Worm (Caenorhabditis elegans): Measurements from ENCODE around the gene F15D4.5.

The F15D4.5 gene

DNA sequence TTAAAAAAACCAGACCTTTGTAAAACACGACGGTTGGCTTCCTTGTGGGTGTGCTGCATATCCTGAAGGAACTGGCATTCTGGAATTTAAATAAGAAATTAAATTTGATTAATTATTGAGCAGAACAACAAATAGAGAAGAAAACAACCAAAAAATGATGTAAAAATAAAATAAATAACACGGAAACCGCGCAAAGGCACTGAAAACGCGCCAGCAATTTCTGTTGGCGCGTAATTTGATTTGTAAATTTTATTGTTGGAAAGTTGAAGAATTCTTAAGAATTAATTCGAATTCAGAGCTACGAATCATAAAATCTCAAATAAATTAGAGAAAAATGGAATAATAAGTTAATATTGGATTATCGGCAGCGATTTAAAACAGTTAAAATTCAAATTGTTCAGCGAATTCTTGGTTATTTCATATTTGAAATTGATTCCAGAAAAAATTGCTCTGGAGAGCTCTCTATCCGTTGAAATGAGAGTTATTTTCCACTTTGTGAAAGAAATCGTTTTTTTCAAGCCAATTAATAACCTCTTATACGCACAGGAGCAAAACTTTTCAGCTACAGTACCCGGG is 7.3 kb upstream of the F15D4.5 start, which contains the start of gene romo-1 (continued):
- TF ChIP-seq snpc-4 (GFP tag; optimal IDR thresholded peaks at IDR 0.05) (no peak), snpc-4 (tag; optimal IDR thresholded peaks at IDR 0.05) (peak in 2 of 4 experiments; percentile 36 to 58), F57C9.4 (tag; optimal IDR thresholded peaks at IDR 0.05) (no peak), Y95B8A.8 (GFP tag; IDR thresholded peaks at IDR 0.05) (no peak), rcor-1 (GFP tag; IDR thresholded peaks at IDR 0.05) (0 out of 2 replicates have a peak, but pooled peaks have one; percentile 27), pbrm-1 (GFP tag; IDR thresholded peaks at IDR 0.05) (no peak), cebp-1 (GFP tag; IDR thresholded peaks at IDR 0.05) (no peak), cebp-1 (tag; optimal IDR thresholded peaks at IDR 0.05) (no peak), nfya-1 (tag; optimal IDR thresholded peaks at IDR 0.05; ENCODE audit: borderline replicate concordance, insufficient read depth) (no peak), F55B11.4 (tag; optimal IDR thresholded peaks at IDR 0.05; ENCODE audit: borderline replicate concordance, insufficient read depth) (no peak), C06A6.2 (GFP tag; conservative IDR thresholded peaks at IDR 0.05) (no peak), B0019.2 (GFP tag; conservative IDR thresholded peaks at IDR 0.05) (no peak), dpff-1 (tag; optimal IDR thresholded peaks at IDR 0.05) (no peak), ZK185.1 (tag; optimal IDR thresholded peaks at IDR 0.05; ENCODE audit: poor library complexity, severe bottlenecking) (no peak), efl-1 (GFP tag; optimal IDR thresholded peaks at IDR 0.05) (peak; percentile 63), sea-2 (GFP tag; IDR thresholded peaks at IDR 0.05) (no peak), ekl-4 (GFP tag; IDR thresholded peaks at IDR 0.05) (no peak), T26A5.8 (tag; optimal IDR thresholded peaks at IDR 0.05) (no peak), hrde-1 (tag; optimal IDR thresholded peaks at IDR 0.05; ENCODE audit: borderline replicate concordance) (no peak), F52B5.7 (tag; optimal IDR thresholded peaks at IDR 0.05) (no peak)

DNA sequence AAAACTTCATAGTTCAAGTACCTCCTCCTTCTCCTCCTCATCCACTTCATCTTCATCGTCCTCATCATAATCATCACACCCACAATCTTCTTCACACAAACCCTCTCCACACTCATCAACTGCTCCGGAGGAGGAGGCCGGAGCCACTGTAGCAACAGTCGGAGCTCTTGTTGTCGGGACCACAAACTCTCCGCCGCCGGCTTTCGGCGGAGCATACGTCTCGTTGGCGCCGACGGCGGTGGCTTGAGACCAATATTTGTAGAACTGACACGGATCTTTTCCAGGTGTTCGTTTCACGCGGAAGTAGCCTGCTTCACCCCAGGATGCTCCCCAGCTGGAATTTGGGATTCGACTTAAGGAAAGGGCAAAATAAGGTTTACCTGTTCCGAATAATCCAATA is 5.6 kb upstream of the F15D4.5 start:
- TF ChIP-seq ztf-3 (GFP tag; optimal IDR thresholded peaks at IDR 0.05) (no peak), ztf-26 (tag; optimal IDR thresholded peaks at IDR 0.05) (no peak), ztf-28 (GFP tag; IDR thresholded peaks at IDR 0.05) (no peak), F57A8.1 (GFP tag; optimal IDR thresholded peaks at IDR 0.05) (no peak), hlh-12 (tag; optimal IDR thresholded peaks at IDR 0.05) (no peak), nfya-2 (GFP tag; IDR thresholded peaks at IDR 0.05) (no peak), zfh-2 (GFP tag; conservative IDR thresholded peaks at IDR 0.05) (peak; percentile 64; the same call in 1 of the 2 replicates), dpff-1 (tag; optimal IDR thresholded peaks at IDR 0.05) (no peak)

DNA sequence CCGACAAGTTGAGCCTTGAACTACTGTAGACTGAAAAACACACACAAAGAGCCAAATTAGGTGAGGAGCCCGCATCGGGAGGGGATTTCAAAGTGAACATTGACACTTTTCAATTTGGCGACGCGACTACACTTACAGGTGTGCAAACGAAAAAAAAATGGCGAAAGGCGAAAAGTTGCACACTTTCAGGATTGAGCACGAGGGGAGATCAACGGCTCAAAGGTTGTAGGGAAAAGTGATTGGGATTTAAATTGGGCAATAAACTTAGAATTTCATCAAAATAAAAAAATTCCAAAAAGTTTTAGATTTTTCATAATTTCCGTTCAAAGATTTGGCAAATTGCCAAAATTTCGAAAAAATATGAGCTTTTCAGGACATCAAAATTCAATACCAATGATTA is 2.2 kb upstream of the F15D4.5 start, which contains the start of gene F15D4.4:
Gene F15D4.4 (minus strand): TSS at position 101 of the 400 bp plus-strand sequence.
- TF ChIP-seq F57C9.4 (tag; optimal IDR thresholded peaks at IDR 0.05): no peak
- no peak for TF ChIP-seq rpc-1 (optimal IDR thresholded peaks at IDR 0.05)
- TF ChIP-seq rpc-1 (tag; optimal IDR thresholded peaks at IDR 0.05): no peak
- TF ChIP-seq madf-8 (GFP tag; conservative IDR thresholded peaks at IDR 0.05): no peak

DNA sequence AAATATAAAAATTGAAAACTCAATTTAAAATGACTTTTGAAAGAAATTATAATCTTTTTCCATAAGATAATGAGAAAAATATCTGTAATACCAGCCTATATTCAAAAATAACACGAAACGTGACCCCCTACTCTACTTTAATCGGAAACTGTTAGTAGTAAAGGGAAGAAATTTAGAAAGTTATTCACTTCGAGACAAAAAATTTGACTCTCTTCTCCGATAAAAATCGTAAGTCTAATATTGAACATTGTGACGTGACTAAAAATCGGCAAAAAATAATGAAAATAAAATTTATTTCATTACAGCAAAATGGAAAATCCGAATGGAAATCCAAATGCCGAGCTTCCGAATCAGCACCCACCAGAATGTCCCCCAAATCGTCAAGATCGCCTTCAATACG is 3.7 kb downstream of the F15D4.5 start, which contains the start of gene F15D4.6:
Gene F15D4.6 (plus strand): TSS at position 301 of the 400 bp plus-strand sequence.
- TF ChIP-seq ceh-58 (GFP tag; IDR thresholded peaks at IDR 0.05) (no peak), pbrm-1 (GFP tag; IDR thresholded peaks at IDR 0.05) (no peak), pha-4 (tag; optimal IDR thresholded peaks at IDR 0.05) (no peak), F39B2.1 (GFP tag; IDR thresholded peaks at IDR 0.05) (no peak), repo-1 (tag; optimal IDR thresholded peaks at IDR 0.05) (no peak), B0336.3 (GFP tag; IDR thresholded peaks at IDR 0.05) (no peak), lag-1 (GFP tag; IDR thresholded peaks at IDR 0.05) (no peak), aptf-3 (GFP tag; IDR thresholded peaks at IDR 0.05) (no peak), C06A6.2 (GFP tag; conservative IDR thresholded peaks at IDR 0.05) (no peak), K12H6.12 (tag; optimal IDR thresholded peaks at IDR 0.05) (no peak), Y53G8AR.9 (GFP tag; conservative IDR thresholded peaks at IDR 0.05) (no peak)
